Fruit fly (Drosophila melanogaster) whole organism, embryonic: ENCODE results near the gene CG4452.
A peak's percentile ranks its signal among the peaks of the same experiment; 100 is the strongest.

Experiments
- BEAF-32 ChIP-seq: fragments of 200-800 bp; sonication (Bioruptor generic); optimal IDR thresholded peaks from 3 replicates; lab custom pipeline; 2017; ENCODE audit warnings: missing biosample characterization, missing genetic modification characterization, mild to moderate bottlenecking, moderate library complexity, missing genetic modification reagents
- BtbVII ChIP-seq: fragments of 200-800 bp; sonication (Bioruptor generic); optimal IDR thresholded peaks from 3 replicates; lab custom pipeline; 2017; ENCODE audit warnings: missing biosample characterization, mild to moderate bottlenecking, missing genetic modification characterization
- CG7357 ChIP-seq: fragments of 200-800 bp; sonication (Bioruptor generic); IDR thresholded peaks from 3 replicates; pipeline ENCODE4 v1.3.6; 2022; ENCODE audit warnings: missing biosample characterization, missing genetic modification characterization
- Hand ChIP-seq: fragments of 200-800 bp; sonication (Bioruptor generic); optimal IDR thresholded peaks from 2 replicates; lab custom pipeline; 2017; ENCODE audit warnings: mild to moderate bottlenecking, missing biosample characterization, missing genetic modification reagents, missing genetic modification characterization
- Hsf ChIP-seq: fragments of 200-800 bp; sonication (Bioruptor generic); optimal IDR thresholded peaks from 3 replicates; lab custom pipeline; 2016; ENCODE audit warnings: missing biosample characterization, missing genetic modification characterization
- Med ChIP-seq: fragments of 200-800 bp; sonication (Bioruptor generic); peaks from one replicate; lab custom pipeline; 2016; ENCODE audit warnings: missing biosample characterization, missing genetic modification characterization, mild to moderate bottlenecking, inconsistent platforms, moderate library complexity

- TF ChIP-seq Hand (GFP tag; lab: Kevin White, UChicago) (peak; percentile 55), BtbVII (peak; percentile 47), BEAF-32 (GFP tag; lab: Kevin White, UChicago) (peak; percentile 52), Hsf (GFP tag; lab: Kevin White, UChicago) (peak; percentile 85), CG7357 (GFP tag; lab: Robert Waterston, UW) (0 out of 3 replicates have a peak, but pooled peaks have one; percentile 55), Med (GFP tag; lab: Kevin White, UChicago) (peak; percentile 92)
These were observed 43.7 kb downstream of the CG4452 start, which contains the start of the genes CG4022 and Cpsf5 for dm6 chr3L:9410754-9411423.
